Fruit fly (Drosophila melanogaster) whole organism, prepupa: ENCODE measurements around the gene JMJD5.

Source experiments
- CG11902 ChIP-seq: fragments of 200-800 bp; sonication (Bioruptor generic); optimal IDR thresholded peaks from 3 replicates; lab custom pipeline; 2016; ENCODE audit warnings: missing biosample characterization, missing genetic modification characterization
- CG6854 ChIP-seq: fragments of 200-800 bp; sonication (Bioruptor generic); optimal IDR thresholded peaks from 2 replicates; lab custom pipeline; 2017; ENCODE audit warnings: missing biosample characterization, mild to moderate bottlenecking, missing genetic modification characterization
- Hr4 ChIP-seq: fragments of 200-800 bp; sonication (Bioruptor generic); optimal IDR thresholded peaks from 3 replicates; lab custom pipeline; 2016; ENCODE audit warnings: missing biosample characterization, missing genetic modification characterization
- Smox ChIP-seq: fragments of 200-800 bp; sonication (Bioruptor generic); optimal IDR thresholded peaks from 3 replicates; lab custom pipeline; 2016; ENCODE audit warnings: missing biosample characterization, missing genetic modification characterization
- Sox102F ChIP-seq: fragments of 200-800 bp; sonication (Bioruptor generic); optimal IDR thresholded peaks from 2 replicates; lab custom pipeline; 2016; ENCODE audit warnings: missing biosample characterization, mild to moderate bottlenecking, missing genetic modification characterization
- acj6 ChIP-seq: fragments of 200-800 bp; sonication (Bioruptor generic); optimal IDR thresholded peaks from 3 replicates; lab custom pipeline; 2016; ENCODE audit warnings: missing biosample characterization, missing genetic modification characterization
- fkh ChIP-seq: fragments of 200-800 bp; sonication (Bioruptor generic); optimal IDR thresholded peaks from 3 replicates; lab custom pipeline; 2017; ENCODE audit warnings: missing biosample characterization, mild to moderate bottlenecking, missing genetic modification characterization, moderate library complexity
- salr ChIP-seq, 2 experiments: fragments of 200-800 bp; sonication (Bioruptor generic); optimal IDR thresholded peaks; 3 replicates each; lab custom pipeline; 2016 to 2018; ENCODE audit warnings: missing biosample characterization in 2 of 2, missing genetic modification characterization in 2 of 2, mild to moderate bottlenecking in 1 of 2

- TF ChIP-seq Sox102F (GFP tag; lab: Kevin White, UChicago) (no peak), Hr4 (GFP tag; lab: Kevin White, UChicago) (no peak), CG11902 (GFP tag; lab: Kevin White, UChicago) (no peak), acj6 (GFP tag; lab: Kevin White, UChicago) (no peak), salr (GFP tag; optimal IDR thresholded peaks at IDR 0.05; lab: Kevin White, UChicago) (no peak), fkh (GFP tag; lab: Kevin White, UChicago) (no peak), Smox (no peak), CG6854 (GFP tag; lab: Kevin White, UChicago) (no peak)
Measured at dm6 chr3L:803951-804350, 37.2 kb downstream of the JMJD5 start, which contains the start of gene CG13898.
